Worm (Caenorhabditis elegans) whole organism, L4 larva: ENCODE measurements around the gene pei-2.

Experiments used
- F26F4.8 ChIP-seq: fragments of 200-800 bp; sonication (Bioruptor generic); conservative IDR thresholded peaks from 2 replicates; pipeline ENCODE4 v1.3.6; 2022; ENCODE audit warnings: missing genetic modification characterization, missing compliant biosample characterization
- dpl-1 ChIP-seq: fragments of 150-350 bp; optimal IDR thresholded peaks from 2 replicates; lab custom pipeline; 2014; ENCODE audit warnings: missing biosample characterization, missing genetic modification reagents, missing genetic modification characterization
- snpc-4 ChIP-seq: fragments of 150-350 bp; optimal IDR thresholded peaks from 2 replicates; lab custom pipeline; 2014; ENCODE audit warnings: missing biosample characterization, missing genetic modification characterization
- spr-3 ChIP-seq: fragments of 200-800 bp; sonication (Bioruptor generic); optimal IDR thresholded peaks from 2 replicates; lab custom pipeline; 2018; ENCODE audit warnings: mild to moderate bottlenecking, missing genetic modification characterization, missing compliant biosample characterization

DNA sequence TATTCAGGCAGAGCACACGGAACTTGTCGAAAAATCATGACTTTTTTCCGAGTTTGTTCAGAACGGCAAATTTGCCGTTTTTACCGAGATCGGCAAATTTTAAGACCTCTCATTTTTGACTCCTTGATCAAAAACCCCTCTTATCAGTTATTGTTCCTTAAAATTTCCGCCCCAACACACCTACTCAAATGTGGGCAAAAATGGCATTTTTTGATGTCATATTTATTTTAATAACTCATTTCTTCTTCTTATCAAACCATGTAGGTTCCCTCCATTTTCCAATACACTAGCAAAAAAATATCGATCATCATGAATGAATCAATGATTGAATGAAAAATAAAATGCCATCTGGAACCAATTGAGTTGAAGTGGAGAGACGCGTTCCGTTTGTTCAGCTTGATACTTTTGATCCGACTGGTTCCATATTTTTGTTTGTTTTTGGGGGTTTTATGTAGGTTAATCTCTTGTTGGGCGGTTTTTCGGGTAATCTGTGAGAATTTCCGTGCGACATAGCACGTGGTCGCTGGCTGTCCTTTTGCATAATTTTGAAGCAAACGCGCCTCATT lies 46.7 kb downstream of the pei-2 start:
- no peak for TF ChIP-seq spr-3 (GFP tag; lab: Kevin White, UChicago)
- TF ChIP-seq F26F4.8 (GFP tag; lab: Robert Waterston, UW): no peak
- no peak for TF ChIP-seq dpl-1 (GFP tag; lab: Kevin White, UChicago)
- no peak for TF ChIP-seq snpc-4 (tag; lab: Kevin White, UChicago)
